Worm (Caenorhabditis elegans) whole organism, L3 larva: ENCODE measurements around the gene set-4.

ENCODE experiments used
- R02D3.7 ChIP-seq: fragments of 150-350 bp; optimal IDR thresholded peaks from 2 replicates; lab custom pipeline; 2014; ENCODE audit warnings: missing biosample characterization, missing genetic modification characterization
- aly-2 ChIP-seq: fragments of 150-350 bp; optimal IDR thresholded peaks from 2 replicates; lab custom pipeline; 2014; ENCODE audit warnings: missing biosample characterization, missing genetic modification characterization
- fos-1 ChIP-seq: fragments of 150-350 bp; optimal IDR thresholded peaks from 2 replicates; lab custom pipeline; 2014; ENCODE audit warnings: missing biosample characterization, missing genetic modification characterization
- lin-15B ChIP-seq: fragments of 150-350 bp; optimal IDR thresholded peaks from 2 replicates; lab custom pipeline; 2014; ENCODE audit warnings: missing biosample characterization, missing genetic modification characterization
- nhr-11 ChIP-seq: fragments of 150-350 bp; optimal IDR thresholded peaks from 2 replicates; lab custom pipeline; 2014; ENCODE audit warnings: missing biosample characterization, missing genetic modification characterization
- nhr-12 ChIP-seq: fragments of 150-350 bp; optimal IDR thresholded peaks from 2 replicates; lab custom pipeline; 2014; ENCODE audit warnings: missing biosample characterization, missing genetic modification characterization
- nhr-43 ChIP-seq: sonication (generic microtip); optimal IDR thresholded peaks from 2 replicates; lab custom pipeline; 2016; ENCODE audit warnings: mild to moderate bottlenecking, missing genetic modification characterization, missing compliant biosample characterization; ENCODE audit not compliant: poor library complexity, severe bottlenecking
- nhr-77 ChIP-seq: fragments of 150-350 bp; optimal IDR thresholded peaks from 2 replicates; lab custom pipeline; 2014; ENCODE audit warnings: missing biosample characterization, missing genetic modification characterization
- sea-2 ChIP-seq: fragments of 150-350 bp; sonication (generic microtip); optimal IDR thresholded peaks from 4 replicates; lab custom pipeline; 2014; ENCODE audit warnings: missing biosample characterization, missing genetic modification reagents, missing genetic modification characterization

DNA sequence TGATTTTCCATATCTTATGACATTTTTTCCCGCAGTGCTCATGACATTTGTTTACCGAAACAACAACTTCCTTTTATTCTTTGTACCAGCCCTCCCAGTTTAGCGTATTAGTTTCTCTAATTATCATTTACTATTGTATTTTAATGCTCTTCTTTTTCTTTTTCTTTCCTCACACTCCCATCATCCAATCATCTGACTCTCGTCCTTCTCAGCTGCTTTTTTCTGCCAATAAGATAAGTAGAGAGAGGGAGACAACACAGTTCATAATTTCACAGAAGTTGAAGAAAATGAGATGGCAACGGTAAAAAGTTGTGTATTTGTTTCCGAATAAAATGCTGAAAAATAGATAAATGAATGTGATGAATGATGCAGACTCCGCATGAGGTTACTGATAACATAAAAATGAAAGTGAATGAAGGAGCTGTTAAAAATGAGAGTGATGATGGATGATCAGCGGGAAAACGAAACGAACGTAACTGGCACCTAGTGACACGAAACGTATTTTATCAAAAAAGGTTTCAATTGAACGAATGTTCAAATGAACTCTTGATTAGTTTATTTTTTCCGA, 46.3 kb upstream of the set-4 start:
- TF ChIP-seq aly-2 (tag; lab: Kevin White, UChicago) (no peak), R02D3.7 (tag; lab: Kevin White, UChicago) (no peak), nhr-77 (tag; lab: Kevin White, UChicago) (no peak), nhr-11 (tag; lab: Kevin White, UChicago) (no peak), nhr-43 (no peak), sea-2 (GFP tag; lab: Kevin White, UChicago) (no peak), nhr-12 (tag; lab: Kevin White, UChicago) (no peak), lin-15B (tag; lab: Kevin White, UChicago) (no peak), fos-1 (no peak)
